Fruit fly (Drosophila melanogaster): ENCODE results near the gene CG3061.

CG3061 gene

dm6 chr3R:14056320-14057053 lies 24.3 kb downstream of the CG3061 start, which contains the start of gene foxo:
Gene foxo, plus strand, starts transcription at chr3R:14056945.
- peak; percentile 50 for TF ChIP-seq CG17801 (GFP tag; optimal IDR thresholded peaks at IDR 0.05; ENCODE audit: partially characterized antibody)

- TF ChIP-seq CG17801 (GFP tag; optimal IDR thresholded peaks at IDR 0.05; ENCODE audit: partially characterized antibody), result peak; percentile 43
Measured at dm6 chr3R:14057132-14057855, 25.1 kb downstream of the CG3061 start.

dm6 chr3R:14058531-14059431 lies 26.6 kb downstream of the CG3061 start:
- no peak for TF ChIP-seq CG17801 (GFP tag; optimal IDR thresholded peaks at IDR 0.05; ENCODE audit: partially characterized antibody)

dm6 chr3R:14059703-14060300 lies 27.6 kb downstream of the CG3061 start:
- TF ChIP-seq CG17801 (GFP tag; optimal IDR thresholded peaks at IDR 0.05; ENCODE audit: partially characterized antibody), result no peak

dm6 chr3R:14060399-14060798 lies 28.2 kb downstream of the CG3061 start:
- TF ChIP-seq CG17801 (GFP tag; optimal IDR thresholded peaks at IDR 0.05; ENCODE audit: partially characterized antibody), result no peak

dm6 chr3R:14061049-14061987 lies 29.1 kb downstream of the CG3061 start:
- no peak for TF ChIP-seq CG17801 (GFP tag; optimal IDR thresholded peaks at IDR 0.05; ENCODE audit: partially characterized antibody)

dm6 chr3R:14061988-14062868 lies 30.1 kb downstream of the CG3061 start:
- no peak for TF ChIP-seq CG17801 (GFP tag; optimal IDR thresholded peaks at IDR 0.05; ENCODE audit: partially characterized antibody)

dm6 chr3R:14062869-14063543 lies 30.8 kb downstream of the CG3061 start:
- TF ChIP-seq CG17801 (GFP tag; optimal IDR thresholded peaks at IDR 0.05; ENCODE audit: partially characterized antibody), result no peak

dm6 chr3R:14064158-14064969 lies 32.2 kb downstream of the CG3061 start:
- TF ChIP-seq CG17801 (GFP tag; optimal IDR thresholded peaks at IDR 0.05; ENCODE audit: partially characterized antibody), result peak; percentile 17

- TF ChIP-seq CG17801 (GFP tag; optimal IDR thresholded peaks at IDR 0.05; ENCODE audit: partially characterized antibody), result no peak
Measured at dm6 chr3R:14065241-14065640, 33.1 kb downstream of the CG3061 start.

dm6 chr3R:14067904-14068636 lies 35.9 kb downstream of the CG3061 start:
- no peak for TF ChIP-seq CG17801 (GFP tag; optimal IDR thresholded peaks at IDR 0.05; ENCODE audit: partially characterized antibody)

Data from ovary, adult (tissue).